Worm (Caenorhabditis elegans) whole organism, L4 larva: ENCODE results near the gene timp-1.

ENCODE experiments used
- F10B5.3 ChIP-seq: sonication (generic microtip); optimal IDR thresholded peaks from 2 replicates; lab custom pipeline; 2016; ENCODE audit warnings: mild to moderate bottlenecking, missing genetic modification characterization, missing compliant biosample characterization
- F26F4.8 ChIP-seq: fragments of 200-800 bp; sonication (Bioruptor generic); conservative IDR thresholded peaks from 2 replicates; pipeline ENCODE4 v1.3.6; 2022; ENCODE audit warnings: missing genetic modification characterization, missing compliant biosample characterization
- F37D6.2 ChIP-seq: sonication (generic microtip); optimal IDR thresholded peaks from 2 replicates; lab custom pipeline; 2016; ENCODE audit warnings: mild to moderate bottlenecking, missing genetic modification characterization, missing compliant biosample characterization
- F44E2.7 ChIP-seq: fragments of 200-800 bp; sonication (Bioruptor generic); IDR thresholded peaks from 2 replicates; pipeline ENCODE4 v2.1.2; 2022; ENCODE audit warnings: missing genetic modification characterization, missing compliant biosample characterization
- T20F7.1 ChIP-seq: fragments of 200-800 bp; sonication (Bioruptor generic); optimal IDR thresholded peaks from 2 replicates; lab custom pipeline; 2018; ENCODE audit warnings: mild to moderate bottlenecking, missing genetic modification characterization, missing compliant biosample characterization
- Y75B8A.6 ChIP-seq: fragments of 200-800 bp; sonication (Bioruptor generic); IDR thresholded peaks from 2 replicates; pipeline ENCODE4 v1.3.6; 2022; ENCODE audit warnings: missing genetic modification reagents, missing genetic modification characterization, missing compliant biosample characterization
- ZK546.5 ChIP-seq, 2 experiments: sonication (generic microtip); optimal IDR thresholded peaks; 2 replicates each; lab custom pipeline; 2017; ENCODE audit warnings: missing biosample characterization in 2 of 2, missing genetic modification characterization in 2 of 2
- aha-1 ChIP-seq: fragments of 150-350 bp; peaks from one replicate; lab custom pipeline; 2014; ENCODE audit warnings: missing biosample characterization, missing genetic modification characterization
- aly-2 ChIP-seq: sonication (generic microtip); optimal IDR thresholded peaks from 2 replicates; lab custom pipeline; 2018; ENCODE audit warnings: missing biosample characterization, missing genetic modification characterization
- ama-1 ChIP-seq: fragments of 150-350 bp; optimal IDR thresholded peaks from 2 replicates; lab custom pipeline; 2014; ENCODE audit warnings: inconsistent platforms, mixed read lengths
- ceh-20 ChIP-seq: fragments of 200-800 bp; sonication (Bioruptor generic); IDR thresholded peaks from 2 replicates; pipeline ENCODE4 v1.3.6; 2022; ENCODE audit warnings: missing genetic modification reagents, missing genetic modification characterization, missing compliant biosample characterization
- ceh-62 ChIP-seq: sonication (generic microtip); optimal IDR thresholded peaks from 2 replicates; lab custom pipeline; 2017; ENCODE audit warnings: missing biosample characterization, missing genetic modification characterization
- ceh-82 ChIP-seq: sonication (generic microtip); optimal IDR thresholded peaks from 2 replicates; lab custom pipeline; 2017; ENCODE audit warnings: missing biosample characterization, missing genetic modification characterization
- ces-1 ChIP-seq: fragments of 150-350 bp; sonication (generic microtip); optimal IDR thresholded peaks from 4 replicates; lab custom pipeline; 2014; ENCODE audit warnings: missing biosample characterization, missing genetic modification reagents, missing genetic modification characterization
- daf-16 ChIP-seq, 3 experiments: sonication (generic microtip); optimal IDR thresholded peaks; 2 replicates each; lab custom pipeline; 2016 to 2017; ENCODE audit warnings: missing genetic modification characterization in 3 of 3, missing genetic modification reagents in 3 of 3, mild to moderate bottlenecking in 2 of 3, missing compliant biosample characterization in 2 of 3, missing biosample characterization in 1 of 3, moderate library complexity in 1 of 3
- duxl-1 ChIP-seq: sonication (generic microtip); optimal IDR thresholded peaks from 2 replicates; lab custom pipeline; 2016; ENCODE audit warnings: mild to moderate bottlenecking, missing genetic modification characterization, moderate library complexity, missing compliant biosample characterization; ENCODE audit not compliant: poor library complexity
- dve-1 ChIP-seq: sonication (generic microtip); optimal IDR thresholded peaks from 2 replicates; lab custom pipeline; 2017; ENCODE audit warnings: antibody characterized with exemption, mild to moderate bottlenecking, missing genetic modification characterization, missing compliant biosample characterization; ENCODE audit not compliant: insufficient read depth
- egl-43 ChIP-seq: fragments of 200-800 bp; sonication (Bioruptor generic); IDR thresholded peaks from 2 replicates; pipeline ENCODE4 v1.3.6; 2022; ENCODE audit warnings: missing genetic modification reagents, missing genetic modification characterization, missing compliant biosample characterization
- fkh-10 ChIP-seq: fragments of 150-350 bp; optimal IDR thresholded peaks from 2 replicates; lab custom pipeline; 2014; ENCODE audit warnings: missing biosample characterization, missing genetic modification reagents, missing genetic modification characterization
- hif-1 ChIP-seq, 2 experiments: sonication (generic microtip); optimal IDR thresholded peaks; 2 replicates each; lab custom pipeline; 2016 to 2017; ENCODE audit warnings: missing compliant biosample characterization in 2 of 2, missing genetic modification characterization in 2 of 2, missing genetic modification reagents in 2 of 2, missing genotype in 2 of 2, mild to moderate bottlenecking in 1 of 2
- hlh-11 ChIP-seq: fragments of 200-800 bp; sonication (Bioruptor generic); optimal IDR thresholded peaks from 2 replicates; lab custom pipeline; 2018; ENCODE audit warnings: mild to moderate bottlenecking, missing genetic modification characterization, missing compliant biosample characterization
- lin-13 ChIP-seq: fragments of 150-350 bp; optimal IDR thresholded peaks from 2 replicates; lab custom pipeline; 2014; ENCODE audit warnings: missing biosample characterization, missing genetic modification reagents, missing genetic modification characterization
- lin-39 ChIP-seq: fragments of 150-350 bp; optimal IDR thresholded peaks from 2 replicates; lab custom pipeline; 2014; ENCODE audit warnings: missing biosample characterization, missing genetic modification reagents, missing genetic modification characterization
- lir-3 ChIP-seq: sonication (generic microtip); optimal IDR thresholded peaks from 2 replicates; lab custom pipeline; 2016; ENCODE audit warnings: mild to moderate bottlenecking, missing genetic modification characterization, missing compliant biosample characterization
- lsy-2 ChIP-seq, 2 experiments: fragments of 150-350 bp in 1 of 2; sonication (generic microtip) in 1 of 2; optimal IDR thresholded peaks; 2 replicates each; lab custom pipeline; 2014 to 2017; ENCODE audit warnings: missing biosample characterization in 2 of 2, missing genetic modification characterization in 2 of 2
- mes-2 ChIP-seq: sonication (generic microtip); optimal IDR thresholded peaks from 2 replicates; lab custom pipeline; 2016; ENCODE audit warnings: missing genotype, mild to moderate bottlenecking, missing genetic modification characterization, missing compliant biosample characterization; ENCODE audit not compliant: poor library complexity, severe bottlenecking
- mxl-2 ChIP-seq: fragments of 200-800 bp; sonication (Bioruptor generic); conservative IDR thresholded peaks from 2 replicates; pipeline ENCODE4 v1.3.6; 2022; ENCODE audit warnings: missing genetic modification reagents, missing genetic modification characterization, missing compliant biosample characterization
- nhr-28 ChIP-seq: fragments of 150-350 bp; optimal IDR thresholded peaks from 2 replicates; lab custom pipeline; 2014; ENCODE audit warnings: missing biosample characterization, missing genetic modification characterization
- nhr-6 ChIP-seq: fragments of 150-350 bp; optimal IDR thresholded peaks from 2 replicates; lab custom pipeline; 2014; ENCODE audit warnings: missing biosample characterization, missing genetic modification characterization
- nhr-76 ChIP-seq: fragments of 150-350 bp; optimal IDR thresholded peaks from 2 replicates; lab custom pipeline; 2014; ENCODE audit warnings: missing biosample characterization, missing genetic modification characterization
- nhr-77 ChIP-seq: fragments of 150-350 bp; optimal IDR thresholded peaks from 2 replicates; lab custom pipeline; 2014; ENCODE audit warnings: missing biosample characterization, missing genetic modification characterization
- pha-4 ChIP-seq, 2 experiments: fragments of 150-350 bp in 1 of 2; fragments of 200-800 bp in 1 of 2; sonication (Bioruptor generic) in 1 of 2; IDR thresholded peaks in 1 of 2; optimal IDR thresholded peaks in 1 of 2; 2 replicates each; pipeline versions ENCODE4 v1.3.6 to Lab custom; 2014 to 2022; ENCODE audit warnings: missing genetic modification characterization in 2 of 2, missing genetic modification reagents in 2 of 2, missing biosample characterization in 1 of 2, missing compliant biosample characterization in 1 of 2
- php-3 ChIP-seq: fragments of 200-800 bp; sonication (Bioruptor generic); IDR thresholded peaks from 2 replicates; pipeline ENCODE4 v1.3.6; 2022; ENCODE audit warnings: missing genetic modification reagents, missing genetic modification characterization, missing compliant biosample characterization
- rbr-2 ChIP-seq: sonication (generic microtip); optimal IDR thresholded peaks from 2 replicates; lab custom pipeline; 2016; ENCODE audit warnings: missing genotype, missing genetic modification characterization, missing compliant biosample characterization
- skn-1 ChIP-seq: fragments of 150-350 bp; optimal IDR thresholded peaks from 2 replicates; lab custom pipeline; 2014; ENCODE audit warnings: missing biosample characterization, missing genetic modification characterization
- snpc-1.2 ChIP-seq: fragments of 200-800 bp; sonication (Bioruptor generic); IDR thresholded peaks from 2 replicates; pipeline ENCODE4 v1.3.6; 2022; ENCODE audit warnings: missing genetic modification reagents, missing genetic modification characterization, missing compliant biosample characterization
- snpc-4 ChIP-seq: fragments of 150-350 bp; optimal IDR thresholded peaks from 2 replicates; lab custom pipeline; 2014; ENCODE audit warnings: missing biosample characterization, missing genetic modification characterization
- unc-62 ChIP-seq, 3 experiments: fragments of 150-350 bp in 1 of 3; sonication (generic microtip); optimal IDR thresholded peaks in 2 of 3; peaks in 1 of 3; 1 replicate in 1 of 3; 2 replicates in 2 of 3; lab custom pipeline; 2014 to 2017; ENCODE audit warnings: missing biosample characterization in 3 of 3, missing genetic modification characterization in 3 of 3, missing genetic modification reagents in 3 of 3, missing genotype in 1 of 3
- zag-1 ChIP-seq: fragments of 150-350 bp; optimal IDR thresholded peaks from 2 replicates; lab custom pipeline; 2014; ENCODE audit warnings: missing biosample characterization, missing genetic modification characterization
- zip-11 ChIP-seq: fragments of 200-800 bp; sonication (Bioruptor generic); IDR thresholded peaks from 2 replicates; pipeline ENCODE4 v1.3.6; 2022; ENCODE audit warnings: missing genetic modification characterization, missing compliant biosample characterization
- ztf-11 ChIP-seq: fragments of 150-350 bp; optimal IDR thresholded peaks from 2 replicates; lab custom pipeline; 2014; ENCODE audit warnings: missing biosample characterization, missing genetic modification characterization

Gene timp-1

ce11 chrV:8235331-8235730, 28.3 kb downstream of the timp-1 start (continued):
- TF ChIP-seq daf-16 (GFP tag; optimal IDR thresholded peaks at IDR 0.05; lab: Kevin White, UChicago), result peak in 1 of 2 experiments; percentile 38
- peak; percentile 45 for TF ChIP-seq daf-16 (tag; optimal IDR thresholded peaks at IDR 0.05; lab: Kevin White, UChicago)
- no peak for TF ChIP-seq ceh-62 (tag; lab: Kevin White, UChicago)
- TF ChIP-seq unc-62 (GFP tag; optimal IDR thresholded peaks at IDR 0.05 in 1 of 2; lab: Kevin White, UChicago), result no peak
- no peak for TF ChIP-seq unc-62 (tag; optimal IDR thresholded peaks at IDR 0.05; lab: Kevin White, UChicago)
- no peak for TF ChIP-seq nhr-77 (tag; lab: Kevin White, UChicago)
- TF ChIP-seq F37D6.2 (tag; lab: Kevin White, UChicago), result no peak
- no peak for TF ChIP-seq zip-11 (GFP tag; lab: Robert Waterston, UW)
- TF ChIP-seq snpc-4, result peak; percentile 61
- no peak for TF ChIP-seq ceh-82 (tag; lab: Kevin White, UChicago)
- no peak for TF ChIP-seq lin-13
- peak; percentile 65 for TF ChIP-seq snpc-1.2 (GFP tag; lab: Robert Waterston, UW)

ce11 chrV:8238290-8238689, 31.3 kb downstream of the timp-1 start, which contains the start of gene rol-3:
TSS of gene rol-3 (minus strand) at chrV:8238409.
- TF ChIP-seq hlh-11 (peak; percentile 42), nhr-77 (tag; lab: Kevin White, UChicago) (no peak), ztf-11 (tag; lab: Kevin White, UChicago) (no peak), lin-39 (tag; lab: Kevin White, UChicago) (no peak), daf-16 (GFP tag; optimal IDR thresholded peaks at IDR 0.05; lab: Kevin White, UChicago) (no peak), daf-16 (tag; optimal IDR thresholded peaks at IDR 0.05; lab: Kevin White, UChicago) (no peak), skn-1 (no peak), F26F4.8 (GFP tag; lab: Robert Waterston, UW) (no peak), nhr-28 (tag; lab: Kevin White, UChicago) (peak; percentile 54), hif-1 (tag; optimal IDR thresholded peaks at IDR 0.05; lab: Kevin White, UChicago) (no peak), ceh-82 (tag; lab: Kevin White, UChicago) (no peak), F44E2.7 (GFP tag; lab: Robert Waterston, UW) (no peak), egl-43 (no peak), dve-1 (tag; lab: Kevin White, UChicago) (no peak)

- TF ChIP-seq nhr-6 (tag; lab: Kevin White, UChicago) (no peak), lsy-2 (tag; optimal IDR thresholded peaks at IDR 0.05; lab: Kevin White, UChicago) (no peak), T20F7.1 (GFP tag; lab: Kevin White, UChicago) (no peak)
Observed at ce11 chrV:8239928-8240327, 32.9 kb downstream of the timp-1 start, which contains the start of gene C16D9.3. TSS of gene C16D9.3 (minus strand) at chrV:8240028.

ce11 chrV:8242798-8243197, 35.8 kb downstream of the timp-1 start, which contains the start of gene C16D9.4:
TSS of gene C16D9.4 (minus strand) at chrV:8242898.
- TF ChIP-seq lir-3 (no peak), ztf-11 (tag; lab: Kevin White, UChicago) (no peak), ces-1 (GFP tag; lab: Kevin White, UChicago) (no peak), php-3 (GFP tag; lab: Robert Waterston, UW) (peak; percentile 33; the same call in 1 of the 2 replicates)

ce11 chrV:8243201-8243600, 36.2 kb downstream of the timp-1 start:
- TF ChIP-seq ceh-82 (tag; lab: Kevin White, UChicago) (no peak), daf-16 (GFP tag; optimal IDR thresholded peaks at IDR 0.05; lab: Kevin White, UChicago) (no peak), daf-16 (tag; optimal IDR thresholded peaks at IDR 0.05; lab: Kevin White, UChicago) (peak; percentile 26), ama-1 (lab: Kevin White, UChicago) (no peak), zag-1 (tag; lab: Kevin White, UChicago) (no peak), duxl-1 (no peak), ZK546.5 (tag; optimal IDR thresholded peaks at IDR 0.05; lab: Kevin White, UChicago) (no peak), Y75B8A.6 (GFP tag; lab: Robert Waterston, UW) (no peak), mes-2 (no peak), skn-1 (no peak), rbr-2 (tag; lab: Kevin White, UChicago) (no peak), mxl-2 (GFP tag; lab: Robert Waterston, UW) (no peak), ceh-20 (no peak), nhr-6 (tag; lab: Kevin White, UChicago) (no peak), fkh-10 (GFP tag; lab: Kevin White, UChicago) (no peak), pha-4 (GFP tag; IDR thresholded peaks at IDR 0.05; lab: Robert Waterston, UW) (no peak), pha-4 (tag; optimal IDR thresholded peaks at IDR 0.05; lab: Kevin White, UChicago) (no peak), aly-2 (tag; lab: Kevin White, UChicago) (no peak), aha-1 (tag; lab: Kevin White, UChicago) (peak; percentile 29), unc-62 (GFP tag; optimal IDR thresholded peaks at IDR 0.05 in 1 of 2; lab: Kevin White, UChicago) (peak in 1 of 2 experiments; percentile 64), unc-62 (tag; optimal IDR thresholded peaks at IDR 0.05; lab: Kevin White, UChicago) (no peak), egl-43 (no peak), F10B5.3 (tag; lab: Kevin White, UChicago) (no peak), nhr-76 (tag; lab: Kevin White, UChicago) (no peak), ztf-11 (tag; lab: Kevin White, UChicago) (no peak)
